Worm (Caenorhabditis elegans) whole organism, dauer: ENCODE measurements around the gene K10H10.5.

Source experiments
- unc-62 ChIP-seq: sonication (generic microtip); optimal IDR thresholded peaks from 2 replicates; lab custom pipeline; 2017; ENCODE audit warnings: missing biosample characterization, missing genetic modification reagents, missing genetic modification characterization

K10H10.5 gene

ce11 chrII:14548691-14549090 is 47.1 kb downstream of the K10H10.5 start, which contains the start of gene gcy-29:
TSS of gene gcy-29 (minus strand) at chrII:14548791.
- TF ChIP-seq unc-62 (GFP tag; lab: Kevin White, UChicago), result no peak

ce11 chrII:14550613-14551012 is 49.1 kb downstream of the K10H10.5 start, which contains the start of gene nlp-41:
TSS of gene nlp-41 (plus strand) at chrII:14550913.
- no peak for TF ChIP-seq unc-62 (GFP tag; lab: Kevin White, UChicago)
